Worm (Caenorhabditis elegans) whole organism, young adult: ENCODE measurements around the gene W03C9.6.

Experiments
- F37B4.10 ChIP-seq: fragments of 200-800 bp; sonication (Bioruptor generic); IDR thresholded peaks from 2 replicates; pipeline ENCODE4 v1.3.6; 2022; ENCODE audit warnings: missing genetic modification characterization, missing compliant biosample characterization
- F57A8.1 ChIP-seq: fragments of 200-800 bp; sonication (Bioruptor generic); optimal IDR thresholded peaks from 2 replicates; lab custom pipeline; 2018; ENCODE audit warnings: mild to moderate bottlenecking, missing genetic modification characterization, moderate library complexity, missing compliant biosample characterization
- ama-1 ChIP-seq, 3 experiments: fragments of 150-350 bp in 1 of 3; sonication (generic microtip) in 2 of 3; optimal IDR thresholded peaks; 2 replicates each; lab custom pipeline; 2014 to 2018; ENCODE audit warnings: missing biosample characterization in 2 of 3, missing genetic modification characterization in 2 of 3, missing genetic modification reagents in 2 of 3
- dpff-1 ChIP-seq: sonication (generic microtip); optimal IDR thresholded peaks from 2 replicates; lab custom pipeline; 2017; ENCODE audit warnings: mild to moderate bottlenecking, missing genetic modification characterization, missing compliant biosample characterization
- him-1 ChIP-seq: sonication (generic microtip); optimal IDR thresholded peaks from 2 replicates; lab custom pipeline; 2016; ENCODE audit warnings: missing genotype, missing genetic modification reagents, missing genetic modification characterization, missing compliant biosample characterization
- unc-62 ChIP-seq: fragments of 150-350 bp; optimal IDR thresholded peaks from 2 replicates; lab custom pipeline; 2014; ENCODE audit warnings: missing biosample characterization, missing genetic modification reagents, missing genetic modification characterization
- ztf-18 ChIP-seq: sonication (generic microtip); optimal IDR thresholded peaks from 2 replicates; lab custom pipeline; 2016; ENCODE audit warnings: missing genotype, mild to moderate bottlenecking, missing genetic modification characterization, missing compliant biosample characterization

- TF ChIP-seq unc-62 (GFP tag; lab: Kevin White, UChicago) = no peak
- TF ChIP-seq F57A8.1 (GFP tag; lab: Kevin White, UChicago) = no peak
- TF ChIP-seq dpff-1 = no peak
- TF ChIP-seq ama-1 (optimal IDR thresholded peaks at IDR 0.05; lab: Kevin White, UChicago) = no peak
- no peak for TF ChIP-seq ama-1 (GFP tag; optimal IDR thresholded peaks at IDR 0.05; lab: Kevin White, UChicago)
- TF ChIP-seq him-1 (tag; lab: Kevin White, UChicago) = no peak
- no peak for TF ChIP-seq F37B4.10 (GFP tag; lab: Robert Waterston, UW)
- TF ChIP-seq ztf-18 (tag; lab: Kevin White, UChicago) = no peak
Measured at ce11 chrII:11969033-11969432, 14.7 kb downstream of the W03C9.6 start.
